Worm (Caenorhabditis elegans) whole organism, L4 larva: ENCODE results near the gene grl-4.

Experiments
- D1046.2 ChIP-seq: fragments of 200-800 bp; sonication (Bioruptor generic); IDR thresholded peaks from 2 replicates; pipeline ENCODE4 v1.3.6; 2022; ENCODE audit warnings: missing genetic modification characterization, missing compliant biosample characterization
- F44E2.7 ChIP-seq: fragments of 200-800 bp; sonication (Bioruptor generic); IDR thresholded peaks from 2 replicates; pipeline ENCODE4 v2.1.2; 2022; ENCODE audit warnings: missing genetic modification characterization, missing compliant biosample characterization
- T20F7.1 ChIP-seq: fragments of 200-800 bp; sonication (Bioruptor generic); optimal IDR thresholded peaks from 2 replicates; lab custom pipeline; 2018; ENCODE audit warnings: mild to moderate bottlenecking, missing genetic modification characterization, missing compliant biosample characterization
- Y105C5A.15 ChIP-seq: fragments of 200-800 bp; sonication (Bioruptor generic); IDR thresholded peaks from 2 replicates; pipeline ENCODE4 v1.3.6; 2022; ENCODE audit warnings: missing genetic modification characterization, missing compliant biosample characterization
- Y75B8A.6 ChIP-seq: fragments of 200-800 bp; sonication (Bioruptor generic); IDR thresholded peaks from 2 replicates; pipeline ENCODE4 v1.3.6; 2022; ENCODE audit warnings: missing genetic modification reagents, missing genetic modification characterization, missing compliant biosample characterization
- ZK337.2 ChIP-seq: fragments of 200-800 bp; sonication (Bioruptor generic); IDR thresholded peaks from 2 replicates; pipeline ENCODE4 v1.3.6; 2022; ENCODE audit warnings: missing genetic modification reagents, missing genetic modification characterization, missing compliant biosample characterization
- ama-1 ChIP-seq: fragments of 150-350 bp; optimal IDR thresholded peaks from 2 replicates; lab custom pipeline; 2014; ENCODE audit warnings: inconsistent platforms, mixed read lengths
- attf-4 ChIP-seq: sonication (generic microtip); optimal IDR thresholded peaks from 3 replicates; lab custom pipeline; 2017; ENCODE audit warnings: missing biosample characterization, missing genetic modification characterization
- ceh-32 ChIP-seq: sonication (generic microtip); optimal IDR thresholded peaks from 2 replicates; lab custom pipeline; 2016; ENCODE audit warnings: mild to moderate bottlenecking, missing genetic modification characterization, missing compliant biosample characterization; ENCODE audit not compliant: poor library complexity
- ceh-62 ChIP-seq: sonication (generic microtip); optimal IDR thresholded peaks from 2 replicates; lab custom pipeline; 2017; ENCODE audit warnings: missing biosample characterization, missing genetic modification characterization
- ctbp-1 ChIP-seq: fragments of 200-800 bp; sonication (Bioruptor generic); IDR thresholded peaks from 2 replicates; pipeline ENCODE4 v1.3.6; 2022; ENCODE audit warnings: missing genetic modification reagents, missing genetic modification characterization, missing compliant biosample characterization
- daf-12 ChIP-seq: fragments of 150-350 bp; optimal IDR thresholded peaks from 2 replicates; lab custom pipeline; 2014; ENCODE audit warnings: missing biosample characterization, missing genetic modification reagents, missing genetic modification characterization
- daf-8 ChIP-seq: fragments of 200-800 bp; sonication (Bioruptor generic); IDR thresholded peaks from 2 replicates; pipeline ENCODE4 v1.3.6; 2022; ENCODE audit warnings: missing genetic modification characterization, missing compliant biosample characterization
- dmd-6 ChIP-seq: fragments of 200-800 bp; sonication (Bioruptor generic); IDR thresholded peaks from 2 replicates; pipeline ENCODE4 v1.3.6; 2022; ENCODE audit warnings: missing genetic modification reagents, missing genetic modification characterization, missing compliant biosample characterization
- dmd-8 ChIP-seq: fragments of 200-800 bp; sonication (Bioruptor generic); IDR thresholded peaks from 2 replicates; pipeline ENCODE4 v1.3.6; 2022; ENCODE audit warnings: missing genetic modification characterization, missing compliant biosample characterization
- dmd-9 ChIP-seq: fragments of 200-800 bp; sonication (Bioruptor generic); IDR thresholded peaks from 2 replicates; pipeline ENCODE4 v1.3.6; 2022; ENCODE audit warnings: missing genetic modification reagents, missing genetic modification characterization, missing compliant biosample characterization
- egl-27 ChIP-seq: sonication (generic microtip); optimal IDR thresholded peaks from 3 replicates; lab custom pipeline; 2017; ENCODE audit warnings: missing biosample characterization, missing genetic modification reagents, missing genetic modification characterization
- hlh-11 ChIP-seq: fragments of 200-800 bp; sonication (Bioruptor generic); optimal IDR thresholded peaks from 2 replicates; lab custom pipeline; 2018; ENCODE audit warnings: mild to moderate bottlenecking, missing genetic modification characterization, missing compliant biosample characterization
- hmg-1.1 ChIP-seq: fragments of 200-800 bp; sonication (Bioruptor generic); IDR thresholded peaks from 2 replicates; pipeline ENCODE4 v1.3.6; 2022; ENCODE audit warnings: missing genetic modification reagents, missing genetic modification characterization, missing compliant biosample characterization
- lim-7 ChIP-seq: fragments of 200-800 bp; sonication (Bioruptor generic); IDR thresholded peaks from 2 replicates; pipeline ENCODE4 v1.3.6; 2022; ENCODE audit warnings: missing genetic modification characterization, missing compliant biosample characterization
- lin-1 ChIP-seq: fragments of 200-800 bp; sonication (Bioruptor generic); IDR thresholded peaks from 2 replicates; pipeline ENCODE4 v1.3.6; 2022; ENCODE audit warnings: missing genetic modification reagents, missing genetic modification characterization, missing compliant biosample characterization
- lin-13 ChIP-seq: fragments of 150-350 bp; optimal IDR thresholded peaks from 2 replicates; lab custom pipeline; 2014; ENCODE audit warnings: missing biosample characterization, missing genetic modification reagents, missing genetic modification characterization
- lin-15B ChIP-seq: fragments of 150-350 bp; sonication (generic microtip); optimal IDR thresholded peaks from 3 replicates; lab custom pipeline; 2014; ENCODE audit warnings: missing biosample characterization, missing genetic modification characterization
- lin-29 ChIP-seq: fragments of 200-800 bp; sonication (Bioruptor generic); IDR thresholded peaks from 2 replicates; pipeline ENCODE4 v1.3.6; 2022; ENCODE audit warnings: missing genetic modification reagents, missing genetic modification characterization, missing compliant biosample characterization
- lin-39 ChIP-seq: fragments of 150-350 bp; optimal IDR thresholded peaks from 2 replicates; lab custom pipeline; 2014; ENCODE audit warnings: missing biosample characterization, missing genetic modification reagents, missing genetic modification characterization
- madf-9 ChIP-seq: fragments of 200-800 bp; sonication (Bioruptor generic); conservative IDR thresholded peaks from 2 replicates; pipeline ENCODE4 v1.3.6; 2022; ENCODE audit warnings: missing genetic modification reagents, missing genetic modification characterization, missing compliant biosample characterization
- mdl-1 ChIP-seq, 2 experiments: fragments of 150-350 bp in 1 of 2; sonication (generic microtip) in 1 of 2; optimal IDR thresholded peaks; 2 replicates each; lab custom pipeline; 2014 to 2017; ENCODE audit warnings: missing biosample characterization in 2 of 2, missing genetic modification characterization in 2 of 2
- mes-2 ChIP-seq: sonication (generic microtip); optimal IDR thresholded peaks from 2 replicates; lab custom pipeline; 2016; ENCODE audit warnings: missing genotype, mild to moderate bottlenecking, missing genetic modification characterization, missing compliant biosample characterization; ENCODE audit not compliant: poor library complexity, severe bottlenecking
- mxl-3 ChIP-seq: fragments of 200-800 bp; sonication (Bioruptor generic); optimal IDR thresholded peaks from 2 replicates; lab custom pipeline; 2018; ENCODE audit warnings: mild to moderate bottlenecking, missing genetic modification characterization, missing compliant biosample characterization
- nhr-10 ChIP-seq: fragments of 150-350 bp; optimal IDR thresholded peaks from 2 replicates; lab custom pipeline; 2014; ENCODE audit warnings: missing biosample characterization, missing genetic modification characterization
- nhr-11 ChIP-seq: fragments of 150-350 bp; optimal IDR thresholded peaks from 2 replicates; lab custom pipeline; 2014; ENCODE audit warnings: missing biosample characterization, missing genetic modification characterization
- nhr-111 ChIP-seq: fragments of 200-800 bp; sonication (Bioruptor generic); optimal IDR thresholded peaks from 2 replicates; lab custom pipeline; 2018; ENCODE audit warnings: mild to moderate bottlenecking, missing genetic modification characterization, missing compliant biosample characterization
- nhr-237 ChIP-seq: sonication (generic microtip); optimal IDR thresholded peaks from 2 replicates; lab custom pipeline; 2017; ENCODE audit warnings: missing biosample characterization, missing genetic modification characterization
- nhr-25 ChIP-seq: sonication (generic microtip); optimal IDR thresholded peaks from 2 replicates; lab custom pipeline; 2017; ENCODE audit warnings: missing genetic modification characterization, mild to moderate bottlenecking, missing compliant biosample characterization, antibody characterized with exemption, moderate library complexity, borderline replicate concordance; ENCODE audit not compliant: insufficient read depth
- nhr-41 ChIP-seq: fragments of 200-800 bp; sonication (Bioruptor generic); IDR thresholded peaks from 2 replicates; pipeline ENCODE4 v1.3.6; 2022; ENCODE audit warnings: missing genetic modification reagents, missing genetic modification characterization, missing compliant biosample characterization
- nhr-42 ChIP-seq: fragments of 200-800 bp; sonication (Bioruptor generic); IDR thresholded peaks from 2 replicates; pipeline ENCODE4 v1.3.6; 2022; ENCODE audit warnings: missing genetic modification characterization, missing compliant biosample characterization
- nhr-76 ChIP-seq: fragments of 150-350 bp; optimal IDR thresholded peaks from 2 replicates; lab custom pipeline; 2014; ENCODE audit warnings: missing biosample characterization, missing genetic modification characterization
- nhr-77 ChIP-seq: fragments of 150-350 bp; optimal IDR thresholded peaks from 2 replicates; lab custom pipeline; 2014; ENCODE audit warnings: missing biosample characterization, missing genetic modification characterization
- pha-4 ChIP-seq, 2 experiments: fragments of 150-350 bp in 1 of 2; fragments of 200-800 bp in 1 of 2; sonication (Bioruptor generic) in 1 of 2; IDR thresholded peaks in 1 of 2; optimal IDR thresholded peaks in 1 of 2; 2 replicates each; pipeline versions ENCODE4 v1.3.6 to Lab custom; 2014 to 2022; ENCODE audit warnings: missing genetic modification characterization in 2 of 2, missing genetic modification reagents in 2 of 2, missing biosample characterization in 1 of 2, missing compliant biosample characterization in 1 of 2
- php-3 ChIP-seq: fragments of 200-800 bp; sonication (Bioruptor generic); IDR thresholded peaks from 2 replicates; pipeline ENCODE4 v1.3.6; 2022; ENCODE audit warnings: missing genetic modification reagents, missing genetic modification characterization, missing compliant biosample characterization
- sdz-12 ChIP-seq: fragments of 200-800 bp; sonication (Bioruptor generic); optimal IDR thresholded peaks from 2 replicates; lab custom pipeline; 2018; ENCODE audit warnings: mild to moderate bottlenecking, missing genetic modification characterization, missing compliant biosample characterization
- set-16 ChIP-seq: fragments of 200-800 bp; sonication (Bioruptor generic); IDR thresholded peaks from 2 replicates; pipeline ENCODE4 v1.3.6; 2022; ENCODE audit warnings: missing genetic modification reagents, missing genetic modification characterization, missing compliant biosample characterization
- skn-1 ChIP-seq: fragments of 150-350 bp; optimal IDR thresholded peaks from 2 replicates; lab custom pipeline; 2014; ENCODE audit warnings: missing biosample characterization, missing genetic modification characterization
- snpc-1.2 ChIP-seq: fragments of 200-800 bp; sonication (Bioruptor generic); IDR thresholded peaks from 2 replicates; pipeline ENCODE4 v1.3.6; 2022; ENCODE audit warnings: missing genetic modification reagents, missing genetic modification characterization, missing compliant biosample characterization
- snpc-4 ChIP-seq: fragments of 150-350 bp; optimal IDR thresholded peaks from 2 replicates; lab custom pipeline; 2014; ENCODE audit warnings: missing biosample characterization, missing genetic modification characterization
- spr-3 ChIP-seq: fragments of 200-800 bp; sonication (Bioruptor generic); optimal IDR thresholded peaks from 2 replicates; lab custom pipeline; 2018; ENCODE audit warnings: mild to moderate bottlenecking, missing genetic modification characterization, missing compliant biosample characterization
- tra-1 ChIP-seq: fragments of 200-800 bp; sonication (Bioruptor generic); IDR thresholded peaks from 2 replicates; pipeline ENCODE4 v1.3.6; 2022; ENCODE audit warnings: missing genetic modification reagents, missing genetic modification characterization, missing compliant biosample characterization
- unc-39 ChIP-seq: sonication (generic microtip); optimal IDR thresholded peaks from 2 replicates; lab custom pipeline; 2017; ENCODE audit warnings: missing biosample characterization, missing genetic modification characterization
- zfp-3 ChIP-seq: fragments of 200-800 bp; sonication (Bioruptor generic); conservative IDR thresholded peaks from 2 replicates; pipeline ENCODE4 v1.3.6; 2022; ENCODE audit warnings: missing genetic modification reagents, missing genetic modification characterization, missing compliant biosample characterization
- ztf-11 ChIP-seq: fragments of 150-350 bp; optimal IDR thresholded peaks from 2 replicates; lab custom pipeline; 2014; ENCODE audit warnings: missing biosample characterization, missing genetic modification characterization
- ztf-7 ChIP-seq: fragments of 150-350 bp; optimal IDR thresholded peaks from 2 replicates; lab custom pipeline; 2014; ENCODE audit warnings: missing biosample characterization, missing genetic modification characterization

grl-4 gene

ce11 chrIV:7316613-7317153 is 6.1 kb upstream of the grl-4 start, which contains the start of gene F42C5.9 (continued):
- TF ChIP-seq ZK337.2 (no peak), unc-39 (tag; lab: Kevin White, UChicago) (no peak), nhr-42 (GFP tag; lab: Robert Waterston, UW) (no peak), hlh-11 (tag; lab: Kevin White, UChicago) (peak; percentile 30), lin-15B (tag; lab: Kevin White, UChicago) (no peak), D1046.2 (no peak), mdl-1 (tag; optimal IDR thresholded peaks at IDR 0.05; lab: Kevin White, UChicago) (no peak), set-16 (no peak), Y105C5A.15 (no peak), madf-9 (GFP tag; lab: Robert Waterston, UW) (no peak), T20F7.1 (GFP tag; lab: Kevin White, UChicago) (no peak), mes-2 (peak; percentile 36), dmd-6 (GFP tag; lab: Robert Waterston, UW) (peak; percentile 22; the same call in 1 of the 2 replicates), attf-4 (no peak), pha-4 (GFP tag; IDR thresholded peaks at IDR 0.05; lab: Robert Waterston, UW) (no peak), pha-4 (tag; optimal IDR thresholded peaks at IDR 0.05; lab: Kevin White, UChicago) (no peak), php-3 (no peak), nhr-76 (no peak), mxl-3 (GFP tag; lab: Kevin White, UChicago) (no peak), ztf-7 (tag; lab: Kevin White, UChicago) (no peak), ama-1 (lab: Kevin White, UChicago) (peak; percentile 83), ceh-32 (tag; lab: Kevin White, UChicago) (no peak), snpc-1.2 (GFP tag; lab: Robert Waterston, UW) (peak; percentile 93), skn-1 (tag; lab: Kevin White, UChicago) (no peak), hmg-1.1 (GFP tag; lab: Robert Waterston, UW) (no peak), ctbp-1 (no peak), dmd-8 (GFP tag; lab: Robert Waterston, UW) (no peak), ztf-11 (tag; lab: Kevin White, UChicago) (no peak), lin-13 (GFP tag; lab: Kevin White, UChicago) (peak; percentile 35), zfp-3 (GFP tag; lab: Robert Waterston, UW) (no peak), egl-27 (tag; lab: Kevin White, UChicago) (no peak), tra-1 (GFP tag; lab: Robert Waterston, UW) (no peak), sdz-12 (no peak), snpc-4 (tag; lab: Kevin White, UChicago) (peak; percentile 77), ceh-62 (tag; lab: Kevin White, UChicago) (no peak), nhr-111 (GFP tag; lab: Kevin White, UChicago) (no peak), nhr-10 (tag; lab: Kevin White, UChicago) (no peak), Y75B8A.6 (GFP tag; lab: Robert Waterston, UW) (no peak), lin-29 (GFP tag; lab: Robert Waterston, UW) (no peak), nhr-77 (tag; lab: Kevin White, UChicago) (no peak), nhr-41 (GFP tag; lab: Robert Waterston, UW) (no peak), nhr-237 (tag; lab: Kevin White, UChicago) (no peak), lin-1 (no peak), nhr-11 (tag; lab: Kevin White, UChicago) (no peak), daf-8 (no peak), lin-39 (tag; lab: Kevin White, UChicago) (no peak), dmd-9 (GFP tag; lab: Robert Waterston, UW) (0 out of 2 replicates have a peak, but pooled peaks have one; percentile 33), nhr-25 (tag; lab: Kevin White, UChicago) (no peak), spr-3 (GFP tag; lab: Kevin White, UChicago) (no peak), lim-7 (GFP tag; lab: Robert Waterston, UW) (no peak), daf-12 (tag; lab: Kevin White, UChicago) (no peak), F44E2.7 (no peak)
